Worm (Caenorhabditis elegans) whole organism, mixed stage, embryonic: ENCODE results near the gene pha-1.

Experiments
- nhr-237 ChIP-seq: fragments of 150-350 bp; optimal IDR thresholded peaks from 2 replicates; lab custom pipeline; 2014; ENCODE audit warnings: missing biosample characterization, missing genetic modification characterization
- nhr-76 ChIP-seq: sonication (generic microtip); optimal IDR thresholded peaks from 2 replicates; lab custom pipeline; 2017; ENCODE audit warnings: missing biosample characterization, missing genetic modification characterization
- unc-120 ChIP-seq: sonication (generic microtip); optimal IDR thresholded peaks from 2 replicates; lab custom pipeline; 2017; ENCODE audit warnings: missing genetic modification characterization, missing compliant biosample characterization; ENCODE audit not compliant: poor library complexity, severe bottlenecking

ce11 chrIII:11099864-11100263 is 31.7 kb upstream of the pha-1 start, which contains the start of gene hmt-1:
- TF ChIP-seq nhr-76 (tag; lab: Kevin White, UChicago) (no peak), unc-120 (tag; lab: Kevin White, UChicago) (no peak), nhr-237 (tag; lab: Kevin White, UChicago) (no peak)
